Fruit fly (Drosophila melanogaster) whole organism, embryonic: Measurements from ENCODE around the gene Sry-alpha.

ENCODE experiments used
- Bgb ChIP-seq: fragments of 200-800 bp; sonication (Bioruptor generic); IDR thresholded peaks from 2 replicates; pipeline ENCODE4 v1.3.6; 2022; ENCODE audit warnings: missing biosample characterization, missing genetic modification characterization; ENCODE audit not compliant: partially characterized antibody
- C15 ChIP-seq: fragments of 200-800 bp; sonication (Bioruptor generic); IDR thresholded peaks from 3 replicates; pipeline ENCODE4 v1.3.6; 2022; ENCODE audit warnings: missing biosample characterization, missing genetic modification characterization
- CG1024 ChIP-seq: fragments of 200-800 bp; sonication (Bioruptor generic); IDR thresholded peaks from 2 replicates; pipeline ENCODE4 v1.3.6; 2022; ENCODE audit warnings: missing biosample characterization, missing genetic modification characterization
- CG11085 ChIP-seq: fragments of 200-800 bp; sonication (Bioruptor generic); IDR thresholded peaks from 2 replicates; pipeline ENCODE4 v1.3.6; 2022; ENCODE audit warnings: missing biosample characterization, missing genetic modification characterization
- CG12071 ChIP-seq: fragments of 200-800 bp; sonication (Bioruptor generic); optimal IDR thresholded peaks from 3 replicates; lab custom pipeline; 2018; ENCODE audit warnings: missing biosample characterization, mild to moderate bottlenecking, missing genetic modification characterization
- CG12155 ChIP-seq: fragments of 200-800 bp; sonication (Bioruptor generic); optimal IDR thresholded peaks from 3 replicates; lab custom pipeline; 2016; ENCODE audit warnings: missing biosample characterization, missing genetic modification characterization
- CG12219 ChIP-seq: fragments of 200-800 bp; sonication (Bioruptor generic); optimal IDR thresholded peaks from 3 replicates; lab custom pipeline; 2018; ENCODE audit warnings: missing biosample characterization, mild to moderate bottlenecking, missing genetic modification characterization
- CG12769 ChIP-seq: fragments of 200-800 bp; sonication (Bioruptor generic); optimal IDR thresholded peaks from 2 replicates; lab custom pipeline; 2019; ENCODE audit warnings: missing biosample characterization, mild to moderate bottlenecking, missing genetic modification characterization, moderate library complexity
- CG13775 ChIP-seq: fragments of 200-800 bp; sonication (Bioruptor generic); optimal IDR thresholded peaks from 3 replicates; lab custom pipeline; 2017; ENCODE audit warnings: missing biosample characterization, mild to moderate bottlenecking, missing genetic modification characterization
- CG14965 ChIP-seq: fragments of 200-800 bp; sonication (Bioruptor generic); optimal IDR thresholded peaks from 2 replicates; lab custom pipeline; 2016; ENCODE audit warnings: missing biosample characterization, missing genetic modification characterization, borderline replicate concordance
- CG1603 ChIP-seq: fragments of 200-800 bp; sonication (Bioruptor generic); optimal IDR thresholded peaks from 2 replicates; lab custom pipeline; 2019; ENCODE audit warnings: missing biosample characterization, mild to moderate bottlenecking, missing genetic modification characterization, moderate library complexity
- CG17361 ChIP-seq: fragments of 200-800 bp; sonication (Bioruptor generic); IDR thresholded peaks from 3 replicates; pipeline ENCODE4 v1.3.6; 2022; ENCODE audit warnings: missing biosample characterization, missing genetic modification characterization
- CG18764 ChIP-seq: fragments of 200-800 bp; sonication (Bioruptor generic); optimal IDR thresholded peaks from 3 replicates; lab custom pipeline; 2016; ENCODE audit warnings: missing biosample characterization, missing genetic modification characterization
- CG2129 ChIP-seq: fragments of 200-800 bp; sonication (Bioruptor generic); IDR thresholded peaks from 2 replicates; pipeline ENCODE4 v1.3.6; 2022; ENCODE audit warnings: missing biosample characterization, missing genetic modification characterization; ENCODE audit not compliant: partially characterized antibody
- CG2889 ChIP-seq: fragments of 200-800 bp; sonication (Bioruptor generic); IDR thresholded peaks from 3 replicates; pipeline ENCODE4 v1.3.6; 2022; ENCODE audit warnings: missing biosample characterization, missing genetic modification characterization
- CG31365 ChIP-seq: fragments of 200-800 bp; sonication (Bioruptor generic); optimal IDR thresholded peaks from 2 replicates; lab custom pipeline; 2018; ENCODE audit warnings: missing biosample characterization, mild to moderate bottlenecking, missing genetic modification characterization
- CG31441 ChIP-seq: fragments of 200-800 bp; sonication (Bioruptor generic); IDR thresholded peaks from 2 replicates; pipeline ENCODE4 v1.3.6; 2022; ENCODE audit warnings: missing biosample characterization, missing genetic modification characterization
- CG5245 ChIP-seq: fragments of 200-800 bp; sonication (Bioruptor generic); optimal IDR thresholded peaks from 3 replicates; lab custom pipeline; 2016; ENCODE audit warnings: missing biosample characterization, missing genetic modification characterization
- CG6254 ChIP-seq: fragments of 200-800 bp; sonication (Bioruptor generic); optimal IDR thresholded peaks from 3 replicates; lab custom pipeline; 2017; ENCODE audit warnings: mild to moderate bottlenecking, missing biosample characterization, missing genetic modification reagents, missing genetic modification characterization
- CG7556 ChIP-seq: fragments of 200-800 bp; sonication (Bioruptor generic); optimal IDR thresholded peaks from 2 replicates; lab custom pipeline; 2017; ENCODE audit warnings: missing biosample characterization, mild to moderate bottlenecking, missing genetic modification characterization
- CG8281 ChIP-seq: fragments of 200-800 bp; sonication (Bioruptor generic); optimal IDR thresholded peaks from 2 replicates; lab custom pipeline; 2018; ENCODE audit warnings: missing biosample characterization, mild to moderate bottlenecking, missing genetic modification characterization, moderate library complexity
- CG8290 ChIP-seq, 3 experiments: fragments of 200-800 bp; sonication (Bioruptor generic); optimal IDR thresholded peaks; 2 replicates each; lab custom pipeline; 2016 to 2019; ENCODE audit warnings: missing biosample characterization in 3 of 3, missing genetic modification characterization in 3 of 3, mild to moderate bottlenecking in 2 of 3, moderate library complexity in 1 of 3
- CG8478 ChIP-seq: fragments of >200 bp; optimal IDR thresholded peaks from 2 replicates; lab custom pipeline; 2018
- Dfd ChIP-seq, 2 experiments: fragments of >200 bp; optimal IDR thresholded peaks; 2 replicates each; lab custom pipeline; 2017; ENCODE audit warnings: missing biosample characterization in 2 of 2, missing genetic modification characterization in 2 of 2
- Fer1 ChIP-seq: fragments of 200-800 bp; sonication (Bioruptor generic); optimal IDR thresholded peaks from 2 replicates; lab custom pipeline; 2017; ENCODE audit warnings: missing biosample characterization, mild to moderate bottlenecking, missing genetic modification characterization
- Fer2 ChIP-seq: fragments of 200-800 bp; sonication (Bioruptor generic); optimal IDR thresholded peaks from 2 replicates; lab custom pipeline; 2018; ENCODE audit warnings: missing biosample characterization, mild to moderate bottlenecking, missing genetic modification characterization, moderate library complexity
- GATAe ChIP-seq: fragments of 200-800 bp; sonication (Bioruptor generic); conservative IDR thresholded peaks from 2 replicates; pipeline ENCODE4 v1.3.6; 2022; ENCODE audit warnings: missing biosample characterization, missing genetic modification characterization
- HLH4C ChIP-seq: fragments of 200-800 bp; sonication (Bioruptor generic); IDR thresholded peaks from 3 replicates; pipeline ENCODE4 v1.3.6; 2022; ENCODE audit warnings: missing biosample characterization, missing genetic modification characterization; ENCODE audit not compliant: partially characterized antibody
- MBD-R2 ChIP-seq: fragments of 200-800 bp; sonication (Bioruptor generic); IDR thresholded peaks from 2 replicates; pipeline ENCODE4 v1.3.6; 2022; ENCODE audit warnings: missing biosample characterization, missing genetic modification characterization
- MTF-1 ChIP-seq: fragments of 200-800 bp; sonication (Bioruptor generic); optimal IDR thresholded peaks from 2 replicates; lab custom pipeline; 2018; ENCODE audit warnings: missing biosample characterization, mild to moderate bottlenecking, missing genetic modification characterization, borderline replicate concordance
- Myb ChIP-seq: fragments of 200-800 bp; sonication (Bioruptor generic); optimal IDR thresholded peaks from 2 replicates; lab custom pipeline; 2016; ENCODE audit warnings: missing biosample characterization, missing genetic modification characterization
- Pdp1 ChIP-seq, 2 experiments: fragments of 200-800 bp; sonication (Bioruptor generic); optimal IDR thresholded peaks; 3 replicates each; lab custom pipeline; 2016; ENCODE audit warnings: missing biosample characterization in 2 of 2, missing genetic modification characterization in 2 of 2, mild to moderate bottlenecking in 1 of 2, moderate library complexity in 1 of 2
- Sry-β ChIP-seq: fragments of 200-800 bp; sonication (Bioruptor generic); optimal IDR thresholded peaks from 2 replicates; lab custom pipeline; 2018; ENCODE audit warnings: missing biosample characterization, mild to moderate bottlenecking, missing genetic modification characterization, moderate library complexity
- Tbp ChIP-seq: fragments of >200 bp; optimal IDR thresholded peaks from 2 replicates; lab custom pipeline; 2018; ENCODE audit warnings: missing biosample characterization, missing genetic modification characterization
- YL-1 ChIP-seq: fragments of 200-800 bp; sonication (Bioruptor generic); optimal IDR thresholded peaks from 3 replicates; lab custom pipeline; 2017; ENCODE audit warnings: missing biosample characterization, mild to moderate bottlenecking, missing genetic modification characterization
- abd-A ChIP-seq: fragments of 200-800 bp; sonication (Bioruptor generic); optimal IDR thresholded peaks from 3 replicates; lab custom pipeline; 2019; ENCODE audit warnings: missing biosample characterization, mild to moderate bottlenecking, missing genetic modification characterization, moderate library complexity
- ap ChIP-seq: fragments of 200-800 bp; sonication (Bioruptor generic); IDR thresholded peaks from 2 replicates; pipeline ENCODE4 v1.3.6; 2022; ENCODE audit warnings: missing biosample characterization, missing genetic modification characterization
- az2 ChIP-seq: fragments of 200-800 bp; sonication (Bioruptor generic); optimal IDR thresholded peaks from 3 replicates; lab custom pipeline; 2016; ENCODE audit warnings: missing biosample characterization, missing genetic modification characterization
- chif ChIP-seq, 2 experiments: fragments of 200-800 bp; sonication (Bioruptor generic); optimal IDR thresholded peaks; 3 replicates each; lab custom pipeline; 2016; ENCODE audit warnings: missing biosample characterization in 2 of 2, missing genetic modification characterization in 2 of 2
- dm ChIP-seq: fragments of 200-800 bp; sonication (Bioruptor generic); optimal IDR thresholded peaks from 3 replicates; lab custom pipeline; 2016; ENCODE audit warnings: missing biosample characterization, missing genetic modification characterization
- dmrt99B ChIP-seq: fragments of 200-800 bp; sonication (Bioruptor generic); optimal IDR thresholded peaks from 2 replicates; lab custom pipeline; 2018; ENCODE audit warnings: missing biosample characterization, mild to moderate bottlenecking, missing genetic modification characterization, moderate library complexity
- lab ChIP-seq: fragments of 200-800 bp; sonication (Bioruptor generic); optimal IDR thresholded peaks from 3 replicates; lab custom pipeline; 2017; ENCODE audit warnings: missing biosample characterization, missing genetic modification characterization, mild to moderate bottlenecking, moderate library complexity, missing genetic modification reagents
- maf-S ChIP-seq: fragments of 200-800 bp; sonication (Bioruptor generic); optimal IDR thresholded peaks from 2 replicates; lab custom pipeline; 2016; ENCODE audit warnings: missing biosample characterization, missing genetic modification characterization
- nmo ChIP-seq: fragments of 200-800 bp; sonication (Bioruptor generic); optimal IDR thresholded peaks from 2 replicates; lab custom pipeline; 2018; ENCODE audit warnings: missing biosample characterization, mild to moderate bottlenecking, missing genetic modification characterization, moderate library complexity
- pb ChIP-seq: fragments of 200-800 bp; sonication (Bioruptor generic); optimal IDR thresholded peaks from 3 replicates; lab custom pipeline; 2016; ENCODE audit warnings: missing biosample characterization, missing genetic modification characterization
- sim ChIP-seq: fragments of 200-800 bp; sonication (Bioruptor generic); IDR thresholded peaks from 2 replicates; pipeline ENCODE4 v1.3.6; 2022; ENCODE audit warnings: missing biosample characterization, missing genetic modification characterization
- tll ChIP-seq, 2 experiments: fragments of 200-800 bp in 1 of 2; fragments of >200 bp in 1 of 2; sonication (Bioruptor generic) in 1 of 2; optimal IDR thresholded peaks; 2 replicates each; lab custom pipeline; 2017 to 2019; ENCODE audit warnings: missing biosample characterization in 2 of 2, missing genetic modification characterization in 2 of 2, mild to moderate bottlenecking in 1 of 2, moderate library complexity in 1 of 2
- unc-4 ChIP-seq: fragments of 200-800 bp; sonication (Bioruptor generic); IDR thresholded peaks from 2 replicates; pipeline ENCODE4 v1.3.6; 2022; ENCODE audit warnings: missing biosample characterization, missing genetic modification characterization; ENCODE audit not compliant: partially characterized antibody
- z ChIP-seq: fragments of 200-800 bp; sonication (Bioruptor generic); IDR thresholded peaks from 3 replicates; pipeline ENCODE4 v1.3.6; 2022; ENCODE audit warnings: missing biosample characterization, missing genetic modification characterization

Gene Sry-alpha

dm6 chr3R:30056592-30057135, 17.1 kb downstream of the Sry-alpha start, which contains the start of the genes CG7950 and Rpp14a (continued):
- TF ChIP-seq abd-A (peak; percentile 46), CG12219 (GFP tag; lab: Kevin White, UChicago) (peak; percentile 51), CG2889 (peak; percentile 77), dmrt99B (tag; lab: Kevin White, UChicago) (peak; percentile 60), CG1024 (peak; percentile 25; the same call in 1 of the 2 replicates), CG11085 (peak; percentile 68), sim (GFP tag; lab: Robert Waterston, UW) (no peak), CG12071 (GFP tag; lab: Kevin White, UChicago) (peak; percentile 19), CG12155 (GFP tag; lab: Kevin White, UChicago) (peak; percentile 80), YL-1 (GFP tag; lab: Kevin White, UChicago) (peak; percentile 83), dm (GFP tag; lab: Kevin White, UChicago) (peak; percentile 69), ap (GFP tag; lab: Robert Waterston, UW) (peak; percentile 73), C15 (GFP tag; lab: Robert Waterston, UW) (no peak), Myb (peak; percentile 96), pb (no peak), CG8281 (no peak), MTF-1 (GFP tag; lab: Kevin White, UChicago) (no peak), CG13775 (peak; percentile 75), nmo (GFP tag; lab: Kevin White, UChicago) (peak; percentile 67), CG17361 (peak; percentile 37; the same call in 2 of the 3 replicates), CG8290 (GFP tag; optimal IDR thresholded peaks at IDR 0.05; lab: Kevin White, UChicago) (peak; percentile 54), CG8290 (tag; optimal IDR thresholded peaks at IDR 0.05; lab: Kevin White, UChicago) (peak in 1 of 2 experiments; percentile 82), z (peak; percentile 21; the same call in 1 of the 3 replicates), CG12769 (tag; lab: Kevin White, UChicago) (peak; percentile 82), tll (GFP tag; optimal IDR thresholded peaks at IDR 0.05; lab: Kevin White, UChicago) (no peak), Tbp (GFP tag; lab: Kevin White, UChicago) (no peak), CG18764 (peak; percentile 51), maf-S (GFP tag; lab: Kevin White, UChicago) (peak; percentile 74), GATAe (GFP tag; lab: Robert Waterston, UW) (no peak), MBD-R2 (GFP tag; lab: Robert Waterston, UW) (peak; percentile 80), Pdp1 (GFP tag; optimal IDR thresholded peaks at IDR 0.05; lab: Kevin White, UChicago) (peak; percentile 83 to 97), Bgb (no peak), unc-4 (GFP tag; lab: Robert Waterston, UW) (no peak), CG7556 (GFP tag; lab: Kevin White, UChicago) (peak; percentile 44), Fer2 (peak; percentile 26), az2 (GFP tag; lab: Kevin White, UChicago) (peak; percentile 85), CG6254 (GFP tag; lab: Kevin White, UChicago) (no peak), CG5245 (GFP tag; lab: Kevin White, UChicago) (peak; percentile 47), CG2129 (no peak), CG31441 (peak; percentile 41; the same call in 1 of the 2 replicates), HLH4C (no peak), Dfd (GFP tag; optimal IDR thresholded peaks at IDR 0.05; lab: Kevin White, UChicago) (no peak), Fer1 (GFP tag; lab: Kevin White, UChicago) (peak; percentile 64), Sry-β (GFP tag; lab: Kevin White, UChicago) (peak; percentile 98), chif (GFP tag; optimal IDR thresholded peaks at IDR 0.05; lab: Kevin White, UChicago) (peak; percentile 68 to 86), CG8478 (no peak), lab (peak; percentile 84), CG14965 (GFP tag; lab: Kevin White, UChicago) (no peak), CG1603 (tag; lab: Kevin White, UChicago) (peak; percentile 89), CG31365 (tag; lab: Kevin White, UChicago) (no peak)
